Worm (Caenorhabditis elegans) whole organism, young adult: ENCODE data around the gene catp-4.

Source experiments
- F22D6.2 ChIP-seq: sonication (generic microtip); optimal IDR thresholded peaks from 2 replicates; lab custom pipeline; 2016; ENCODE audit warnings: mild to moderate bottlenecking, missing genetic modification characterization, missing compliant biosample characterization
- F23B12.7 ChIP-seq: sonication (generic microtip); optimal IDR thresholded peaks from 2 replicates; lab custom pipeline; 2017; ENCODE audit warnings: missing genetic modification characterization, mild to moderate bottlenecking, missing compliant biosample characterization, antibody characterized with exemption, moderate library complexity; ENCODE audit not compliant: insufficient read depth
- F37B4.10 ChIP-seq: fragments of 200-800 bp; sonication (Bioruptor generic); IDR thresholded peaks from 2 replicates; pipeline ENCODE4 v1.3.6; 2022; ENCODE audit warnings: missing genetic modification characterization, missing compliant biosample characterization
- ama-1 ChIP-seq, 3 experiments: fragments of 150-350 bp in 1 of 3; sonication (generic microtip) in 2 of 3; optimal IDR thresholded peaks; 2 replicates each; lab custom pipeline; 2014 to 2018; ENCODE audit warnings: missing biosample characterization in 2 of 3, missing genetic modification characterization in 2 of 3, missing genetic modification reagents in 2 of 3
- aptf-3 ChIP-seq: fragments of 200-800 bp; sonication (Bioruptor generic); IDR thresholded peaks from 2 replicates; pipeline ENCODE4 v1.3.6; 2022; ENCODE audit warnings: missing genetic modification characterization, missing compliant biosample characterization
- cebp-1 ChIP-seq, 2 experiments: fragments of 200-800 bp in 1 of 2; sonication (Bioruptor generic) in 1 of 2; sonication (generic microtip) in 1 of 2; IDR thresholded peaks in 1 of 2; optimal IDR thresholded peaks in 1 of 2; 2 replicates each; pipeline versions ENCODE4 v1.3.6 to Lab custom; 2017 to 2022; ENCODE audit warnings: missing compliant biosample characterization in 2 of 2, missing genetic modification characterization in 2 of 2, mild to moderate bottlenecking in 1 of 2, missing genetic modification reagents in 1 of 2, moderate library complexity in 1 of 2
- let-607 ChIP-seq, 2 experiments: fragments of 200-800 bp in 1 of 2; sonication (Bioruptor generic) in 1 of 2; sonication (generic microtip) in 1 of 2; optimal IDR thresholded peaks; 2 replicates each; lab custom pipeline; 2016 to 2018; ENCODE audit warnings: mild to moderate bottlenecking in 2 of 2, missing compliant biosample characterization in 2 of 2, missing genetic modification characterization in 2 of 2, moderate library complexity in 2 of 2, missing genotype in 1 of 2
- mel-28 ChIP-seq: sonication (generic microtip); optimal IDR thresholded peaks from 2 replicates; lab custom pipeline; 2016; ENCODE audit warnings: borderline replicate concordance, mild to moderate bottlenecking, missing genetic modification characterization, missing compliant biosample characterization
- nhr-90 ChIP-seq: sonication (generic microtip); optimal IDR thresholded peaks from 2 replicates; lab custom pipeline; 2016; ENCODE audit warnings: missing genotype, mild to moderate bottlenecking, missing genetic modification characterization, missing compliant biosample characterization
- pha-4 ChIP-seq: fragments of 150-350 bp; sonication (generic microtip); optimal IDR thresholded peaks from 2 replicates; lab custom pipeline; 2014; ENCODE audit warnings: missing biosample characterization, missing genetic modification reagents, missing genetic modification characterization
- snpc-1.1 ChIP-seq: sonication (generic microtip); optimal IDR thresholded peaks from 2 replicates; lab custom pipeline; 2017; ENCODE audit warnings: missing genetic modification characterization, mild to moderate bottlenecking, missing compliant biosample characterization, antibody characterized with exemption, moderate library complexity, missing genotype, missing genetic modification reagents; ENCODE audit not compliant: insufficient read depth
- snpc-3.4 ChIP-seq: sonication (generic microtip); optimal IDR thresholded peaks from 2 replicates; lab custom pipeline; 2017; ENCODE audit warnings: missing genetic modification characterization, mild to moderate bottlenecking, missing compliant biosample characterization, antibody characterized with exemption, moderate library complexity, missing genotype, missing genetic modification reagents
- unc-62 ChIP-seq: fragments of 150-350 bp; optimal IDR thresholded peaks from 2 replicates; lab custom pipeline; 2014; ENCODE audit warnings: missing biosample characterization, missing genetic modification reagents, missing genetic modification characterization
- ztf-6 ChIP-seq: fragments of 200-800 bp; sonication (Bioruptor generic); IDR thresholded peaks from 2 replicates; pipeline ENCODE4 v1.3.6; 2022; ENCODE audit warnings: missing genetic modification reagents, missing genetic modification characterization, missing compliant biosample characterization

- no peak for TF ChIP-seq ama-1 (optimal IDR thresholded peaks at IDR 0.05; lab: Kevin White, UChicago)
- TF ChIP-seq ama-1 (GFP tag; optimal IDR thresholded peaks at IDR 0.05; lab: Kevin White, UChicago), result no peak
- no peak for TF ChIP-seq F37B4.10 (GFP tag; lab: Robert Waterston, UW)
- TF ChIP-seq mel-28, result no peak
- TF ChIP-seq nhr-90 (tag; lab: Kevin White, UChicago), result no peak
- no peak for TF ChIP-seq snpc-3.4 (tag; lab: Kevin White, UChicago)
- TF ChIP-seq snpc-1.1 (tag; lab: Kevin White, UChicago), result no peak
- TF ChIP-seq cebp-1 (GFP tag; IDR thresholded peaks at IDR 0.05; lab: Robert Waterston, UW), result no peak
- TF ChIP-seq cebp-1 (tag; optimal IDR thresholded peaks at IDR 0.05; lab: Kevin White, UChicago), result no peak
- no peak for TF ChIP-seq unc-62 (GFP tag; lab: Kevin White, UChicago)
- no peak for TF ChIP-seq aptf-3 (GFP tag; lab: Robert Waterston, UW)
- TF ChIP-seq pha-4, result no peak
- no peak for TF ChIP-seq let-607 (tag; optimal IDR thresholded peaks at IDR 0.05; lab: Kevin White, UChicago)
- TF ChIP-seq F23B12.7 (tag; lab: Kevin White, UChicago), result no peak
- no peak for TF ChIP-seq F22D6.2 (tag; lab: Kevin White, UChicago)
- no peak for TF ChIP-seq ztf-6
Measured at ce11 chrII:14580549-14580948, 12.8 kb upstream of the catp-4 start, which contains the start of the genes nspb-8 and nspb-9.
